Fruit fly (Drosophila melanogaster) whole organism, pupa: ENCODE measurements around the gene Pex12.

Experiments used
- CG10348 ChIP-seq: fragments of 200-800 bp; sonication (Bioruptor generic); IDR thresholded peaks from 2 replicates; pipeline ENCODE4 v1.3.6; 2022; ENCODE audit warnings: missing biosample characterization, missing genetic modification characterization
- CG12605 ChIP-seq: fragments of 200-800 bp; sonication (Bioruptor generic); IDR thresholded peaks from 2 replicates; pipeline ENCODE4 v1.3.6; 2022; ENCODE audit warnings: missing biosample characterization, missing genetic modification characterization
- CG13204 ChIP-seq: fragments of 200-800 bp; sonication (Bioruptor generic); optimal IDR thresholded peaks from 2 replicates; lab custom pipeline; 2018; ENCODE audit warnings: missing biosample characterization, mild to moderate bottlenecking, missing genetic modification characterization, moderate library complexity
- CG14655 ChIP-seq: fragments of 200-800 bp; sonication (Bioruptor generic); optimal IDR thresholded peaks from 3 replicates; lab custom pipeline; 2017; ENCODE audit warnings: mild to moderate bottlenecking, missing biosample characterization, missing genetic modification reagents, missing genetic modification characterization
- CG15710 ChIP-seq: fragments of 200-800 bp; sonication (Bioruptor generic); optimal IDR thresholded peaks from 2 replicates; lab custom pipeline; 2018; ENCODE audit warnings: missing biosample characterization, mild to moderate bottlenecking, missing genetic modification characterization, moderate library complexity
- CG17806 ChIP-seq: fragments of 200-800 bp; sonication (Bioruptor generic); optimal IDR thresholded peaks from 2 replicates; lab custom pipeline; 2018; ENCODE audit warnings: missing biosample characterization, mild to moderate bottlenecking, missing genetic modification characterization, moderate library complexity
- CG32121 ChIP-seq: fragments of 200-800 bp; sonication (Bioruptor generic); IDR thresholded peaks from 2 replicates; pipeline ENCODE4 v1.3.6; 2022; ENCODE audit warnings: missing biosample characterization, missing genetic modification characterization
- CG34367 ChIP-seq: fragments of 200-800 bp; sonication (Bioruptor generic); optimal IDR thresholded peaks from 2 replicates; lab custom pipeline; 2018; ENCODE audit warnings: missing biosample characterization, mild to moderate bottlenecking, missing genetic modification characterization
- CG4496 ChIP-seq: fragments of 200-800 bp; sonication (Bioruptor generic); IDR thresholded peaks from 3 replicates; pipeline ENCODE4 v1.3.6; 2022; ENCODE audit warnings: missing biosample characterization, missing genetic modification characterization
- CG8159 ChIP-seq: fragments of 200-800 bp; sonication (Bioruptor generic); optimal IDR thresholded peaks from 3 replicates; lab custom pipeline; 2018; ENCODE audit warnings: missing biosample characterization, mild to moderate bottlenecking, missing genetic modification characterization, moderate library complexity
- CG8301 ChIP-seq: fragments of 200-800 bp; sonication (Bioruptor generic); optimal IDR thresholded peaks from 2 replicates; lab custom pipeline; 2018; ENCODE audit warnings: missing biosample characterization, mild to moderate bottlenecking, missing genetic modification characterization
- CG9948 ChIP-seq: fragments of 200-800 bp; sonication (Bioruptor generic); optimal IDR thresholded peaks from 2 replicates; lab custom pipeline; 2018; ENCODE audit warnings: missing biosample characterization, mild to moderate bottlenecking, missing genetic modification characterization, moderate library complexity
- D1 ChIP-seq: fragments of 200-800 bp; sonication (Bioruptor generic); optimal IDR thresholded peaks from 2 replicates; lab custom pipeline; 2018; ENCODE audit warnings: missing biosample characterization, mild to moderate bottlenecking, missing genetic modification characterization, moderate library complexity
- EcR ChIP-seq: fragments of 200-800 bp; sonication (Bioruptor generic); optimal IDR thresholded peaks from 3 replicates; lab custom pipeline; 2019; ENCODE audit warnings: missing biosample characterization, missing genetic modification characterization, mild to moderate bottlenecking, moderate library complexity, missing genetic modification reagents
- Ets98B ChIP-seq: fragments of 200-800 bp; sonication (Bioruptor generic); IDR thresholded peaks from 2 replicates; pipeline ENCODE4 v1.3.6; 2022; ENCODE audit warnings: missing biosample characterization, missing genetic modification characterization
- Pif1A ChIP-seq: fragments of 200-800 bp; sonication (Bioruptor generic); optimal IDR thresholded peaks from 3 replicates; lab custom pipeline; 2016; ENCODE audit warnings: missing biosample characterization, missing genetic modification characterization
- Pif1B ChIP-seq: fragments of 200-800 bp; sonication (Bioruptor generic); optimal IDR thresholded peaks from 3 replicates; lab custom pipeline; 2016; ENCODE audit warnings: missing biosample characterization, missing genetic modification characterization
- Snoo ChIP-seq: fragments of 200-800 bp; sonication (Bioruptor generic); optimal IDR thresholded peaks from 3 replicates; lab custom pipeline; 2017; ENCODE audit warnings: missing biosample characterization, mild to moderate bottlenecking, missing genetic modification characterization, inconsistent platforms
- fd96Ca ChIP-seq: fragments of 200-800 bp; sonication (Bioruptor generic); IDR thresholded peaks from 3 replicates; pipeline ENCODE4 v1.3.6; 2022; ENCODE audit warnings: missing biosample characterization, missing genetic modification characterization
- gl ChIP-seq: fragments of 200-800 bp; sonication (Bioruptor generic); optimal IDR thresholded peaks from 2 replicates; lab custom pipeline; 2018; ENCODE audit warnings: missing biosample characterization, mild to moderate bottlenecking, missing genetic modification characterization
- rn ChIP-seq: fragments of 200-800 bp; sonication (Bioruptor generic); IDR thresholded peaks from 2 replicates; pipeline ENCODE4 v1.3.6; 2022; ENCODE audit warnings: missing biosample characterization, missing genetic modification characterization

Gene Pex12

dm6 chr2L:846167-846868 is 30.5 kb downstream of the Pex12 start:
- TF ChIP-seq Snoo = peak; percentile 10
- peak; percentile 36 for TF ChIP-seq CG17806 (tag; lab: Kevin White, UChicago)
- TF ChIP-seq Ets98B (GFP tag; lab: Robert Waterston, UW) = peak; percentile 61
- TF ChIP-seq gl = no peak
- TF ChIP-seq CG10348 (GFP tag; lab: Robert Waterston, UW) = no peak
- TF ChIP-seq CG9948 = peak; percentile 1
- TF ChIP-seq CG14655 (GFP tag; lab: Kevin White, UChicago) = peak; percentile 76
- no peak for TF ChIP-seq CG34367 (tag; lab: Kevin White, UChicago)
- TF ChIP-seq Pif1A (GFP tag; lab: Kevin White, UChicago) = peak; percentile 66
- peak; percentile 78; the same call in 2 of the 3 replicates for TF ChIP-seq fd96Ca
- no peak for TF ChIP-seq CG13204 (GFP tag; lab: Kevin White, UChicago)
- peak; percentile 5 for TF ChIP-seq CG8159 (tag; lab: Kevin White, UChicago)
- peak; percentile 82; the same call in 2 of the 3 replicates for TF ChIP-seq CG4496 (GFP tag; lab: Robert Waterston, UW)
- TF ChIP-seq Pif1B (GFP tag; lab: Kevin White, UChicago) = peak; percentile 33
- peak; percentile 59; the same call in 1 of the 2 replicates for TF ChIP-seq CG32121 (GFP tag; lab: Robert Waterston, UW)
- peak; percentile 83 for TF ChIP-seq CG8301 (tag; lab: Kevin White, UChicago)
- TF ChIP-seq CG15710 (tag; lab: Kevin White, UChicago) = no peak

- peak; percentile 49 for TF ChIP-seq CG8159 (tag; lab: Kevin White, UChicago)
- TF ChIP-seq rn (GFP tag; lab: Robert Waterston, UW) = no peak
- peak; percentile 38; the same call in 2 of the 3 replicates for TF ChIP-seq CG4496 (GFP tag; lab: Robert Waterston, UW)
- peak; percentile 45 for TF ChIP-seq CG15710 (tag; lab: Kevin White, UChicago)
- TF ChIP-seq CG8301 (tag; lab: Kevin White, UChicago) = peak; percentile 67
- peak; percentile 34 for TF ChIP-seq CG17806 (tag; lab: Kevin White, UChicago)
- no peak for TF ChIP-seq CG10348 (GFP tag; lab: Robert Waterston, UW)
- peak; percentile 41 for TF ChIP-seq Pif1A (GFP tag; lab: Kevin White, UChicago)
- TF ChIP-seq CG14655 (GFP tag; lab: Kevin White, UChicago) = peak; percentile 83
- peak; percentile 42 for TF ChIP-seq CG9948
- TF ChIP-seq Snoo = peak; percentile 28
- TF ChIP-seq CG12605 = peak; percentile 53; the same call in 1 of the 2 replicates
- no peak for TF ChIP-seq gl
- TF ChIP-seq Pif1B (GFP tag; lab: Kevin White, UChicago) = peak; percentile 40
- TF ChIP-seq CG13204 (GFP tag; lab: Kevin White, UChicago) = no peak
- TF ChIP-seq, all 21 proteins: peak for 11
These were observed 31.6 kb downstream of the Pex12 start for dm6 chr2L:847189-847987.

- TF ChIP-seq gl (peak; percentile 78), CG8301 (tag; lab: Kevin White, UChicago) (peak; percentile 55), Snoo (peak; percentile 80), Ets98B (GFP tag; lab: Robert Waterston, UW) (peak; percentile 51), EcR (GFP tag; lab: Kevin White, UChicago) (peak; percentile 80), CG8159 (tag; lab: Kevin White, UChicago) (peak; percentile 72), CG14655 (GFP tag; lab: Kevin White, UChicago) (peak; percentile 78), CG9948 (peak; percentile 63), CG10348 (GFP tag; lab: Robert Waterston, UW) (no peak), CG32121 (GFP tag; lab: Robert Waterston, UW) (no peak; the same call in 1 of the 2 replicates), Pif1A (GFP tag; lab: Kevin White, UChicago) (peak; percentile 79), CG17806 (tag; lab: Kevin White, UChicago) (peak; percentile 71), rn (GFP tag; lab: Robert Waterston, UW) (0 out of 2 replicates have a peak, but pooled peaks have one; percentile 27), Pif1B (GFP tag; lab: Kevin White, UChicago) (peak; percentile 75), CG12605 (peak; percentile 42), CG4496 (GFP tag; lab: Robert Waterston, UW) (peak; percentile 77), CG15710 (tag; lab: Kevin White, UChicago) (peak; percentile 61), CG13204 (GFP tag; lab: Kevin White, UChicago) (peak; percentile 90), D1 (tag; lab: Kevin White, UChicago) (no peak), CG34367 (tag; lab: Kevin White, UChicago) (peak; percentile 54), fd96Ca (peak; percentile 46; the same call in 1 of the 3 replicates)
These were observed 32.3 kb downstream of the Pex12 start for dm6 chr2L:847988-848622.

dm6 chr2L:849138-849744 is 33.4 kb downstream of the Pex12 start:
- TF ChIP-seq CG34367 (tag; lab: Kevin White, UChicago) (no peak), EcR (GFP tag; lab: Kevin White, UChicago) (peak; percentile 43)
